Fruit fly (Drosophila melanogaster): ENCODE data around the gene dally.
A peak's percentile ranks its signal among the peaks of the same experiment; 100 is the strongest.

dally gene

dm6 chr3L:8835441-8835840, 8.1 kb downstream of the dally start:
- TF ChIP-seq tai (GFP tag; optimal IDR thresholded peaks at IDR 0.05) (no peak), woc (GFP tag; optimal IDR thresholded peaks at IDR 0.05) (no peak), ey (GFP tag; optimal IDR thresholded peaks at IDR 0.05) (no peak), Hr78 (GFP tag; optimal IDR thresholded peaks at IDR 0.05) (no peak), Mio (GFP tag; optimal IDR thresholded peaks at IDR 0.05) (no peak), CG32264 (GFP tag; optimal IDR thresholded peaks at IDR 0.05) (no peak), fru (GFP tag; optimal IDR thresholded peaks at IDR 0.05) (no peak), Dfd (GFP tag; optimal IDR thresholded peaks at IDR 0.05) (no peak), brk (GFP tag; optimal IDR thresholded peaks at IDR 0.05) (no peak), dl (GFP tag; optimal IDR thresholded peaks at IDR 0.05; ENCODE audit: insufficient read depth in 1 of 2, partially characterized antibody in 2 of 2) (no peak), jim (GFP tag; optimal IDR thresholded peaks at IDR 0.05) (no peak), psq (GFP tag; optimal IDR thresholded peaks at IDR 0.05) (no peak), Jra (GFP tag; optimal IDR thresholded peaks at IDR 0.05) (no peak), rgr (GFP tag; optimal IDR thresholded peaks at IDR 0.05) (no peak), Hnf4 (GFP tag; optimal IDR thresholded peaks at IDR 0.05) (no peak), GATAd (GFP tag; optimal IDR thresholded peaks at IDR 0.05) (no peak), dmrt93B (GFP tag; optimal IDR thresholded peaks at IDR 0.05) (no peak)

- TF ChIP-seq Mio (GFP tag; optimal IDR thresholded peaks at IDR 0.05) (no peak), Hr83 (GFP tag; optimal IDR thresholded peaks at IDR 0.05; ENCODE audit: poor library complexity, severe bottlenecking) (no peak), GATAd (GFP tag; optimal IDR thresholded peaks at IDR 0.05) (no peak), Abd-B (GFP tag; optimal IDR thresholded peaks at IDR 0.05) (no peak), h (GFP tag; optimal IDR thresholded peaks at IDR 0.05) (no peak), br (GFP tag; optimal IDR thresholded peaks at IDR 0.05) (no peak)
Observed at dm6 chr3L:8836162-8836561, 8.9 kb downstream of the dally start, which contains the start of gene CG32026. Gene CG32026 (plus strand): TSS chr3L:8836462.

dm6 chr3L:8839130-8839529, 11.8 kb downstream of the dally start:
- no peak for TF ChIP-seq CG9705 (GFP tag; optimal IDR thresholded peaks at IDR 0.05)
- peak; percentile 40 for TF ChIP-seq Dif (GFP tag; optimal IDR thresholded peaks at IDR 0.05; ENCODE audit: partially characterized antibody)
- TF ChIP-seq Vsx2 (GFP tag; optimal IDR thresholded peaks at IDR 0.05; ENCODE audit: partially characterized antibody), result peak; percentile 47
- no peak for TF ChIP-seq Rel (GFP tag; optimal IDR thresholded peaks at IDR 0.05)
- TF ChIP-seq Rel (tag; optimal IDR thresholded peaks at IDR 0.05), result peak; percentile 23

- TF ChIP-seq Rel (GFP tag; optimal IDR thresholded peaks at IDR 0.05), result peak; percentile 52
- TF ChIP-seq Rel (tag; optimal IDR thresholded peaks at IDR 0.05), result peak; percentile 54
- no peak for TF ChIP-seq sv (GFP tag; optimal IDR thresholded peaks at IDR 0.05)
- peak; percentile 39 for TF ChIP-seq Jra (GFP tag; optimal IDR thresholded peaks at IDR 0.05)
- peak; percentile 58 for TF ChIP-seq br (GFP tag; optimal IDR thresholded peaks at IDR 0.05)
- TF ChIP-seq Hr83 (GFP tag; optimal IDR thresholded peaks at IDR 0.05; ENCODE audit: poor library complexity, severe bottlenecking), result no peak
- peak; percentile 41 for TF ChIP-seq OdsH (GFP tag; optimal IDR thresholded peaks at IDR 0.05)
- TF ChIP-seq foxo (GFP tag; optimal IDR thresholded peaks at IDR 0.05), result peak in 1 of 2 experiments; percentile 66
- TF ChIP-seq CrebA (GFP tag; optimal IDR thresholded peaks at IDR 0.05; ENCODE audit: borderline replicate concordance), result no peak
- TF ChIP-seq dmrt93B (GFP tag; optimal IDR thresholded peaks at IDR 0.05), result peak; percentile 43
- TF ChIP-seq HLH106 (tag; optimal IDR thresholded peaks at IDR 0.05), result peak; percentile 61
- no peak for TF ChIP-seq tai (GFP tag; optimal IDR thresholded peaks at IDR 0.05)
- TF ChIP-seq fru (GFP tag; optimal IDR thresholded peaks at IDR 0.05), result peak; percentile 67
- peak; percentile 50 for TF ChIP-seq ey (GFP tag; optimal IDR thresholded peaks at IDR 0.05)
- peak; percentile 88 for TF ChIP-seq woc (GFP tag; optimal IDR thresholded peaks at IDR 0.05)
- peak; percentile 37 for TF ChIP-seq rgr (GFP tag; optimal IDR thresholded peaks at IDR 0.05)
- TF ChIP-seq Dfd (GFP tag; optimal IDR thresholded peaks at IDR 0.05), result no peak
- TF ChIP-seq GATAd (GFP tag; optimal IDR thresholded peaks at IDR 0.05), result no peak
- TF ChIP-seq Mio (GFP tag; optimal IDR thresholded peaks at IDR 0.05), result no peak
- peak; percentile 69 for TF ChIP-seq Sp1 (GFP tag; optimal IDR thresholded peaks at IDR 0.05)
- TF ChIP-seq Hnf4 (GFP tag; optimal IDR thresholded peaks at IDR 0.05), result peak; percentile 42
- TF ChIP-seq h (GFP tag; optimal IDR thresholded peaks at IDR 0.05), result peak; percentile 71
- TF ChIP-seq psq (GFP tag; optimal IDR thresholded peaks at IDR 0.05), result peak; percentile 52
- TF ChIP-seq brk (GFP tag; optimal IDR thresholded peaks at IDR 0.05), result peak; percentile 34
Observed at dm6 chr3L:8839563-8840425, 12.5 kb downstream of the dally start.
